Fruit fly (Drosophila melanogaster) whole organism, embryonic: ENCODE results near the gene wapl.

Source experiments
- Blimp-1 ChIP-seq: fragments of 200-800 bp; sonication (Bioruptor generic); optimal IDR thresholded peaks from 3 replicates; lab custom pipeline; 2018; ENCODE audit warnings: missing biosample characterization, missing genetic modification characterization, mild to moderate bottlenecking, moderate library complexity, missing genetic modification reagents
- CG10267 ChIP-seq: fragments of 200-800 bp; sonication (Bioruptor generic); optimal IDR thresholded peaks from 2 replicates; lab custom pipeline; 2018; ENCODE audit warnings: missing biosample characterization, mild to moderate bottlenecking, missing genetic modification characterization, moderate library complexity
- CG12155 ChIP-seq: fragments of 200-800 bp; sonication (Bioruptor generic); optimal IDR thresholded peaks from 3 replicates; lab custom pipeline; 2016; ENCODE audit warnings: missing biosample characterization, missing genetic modification characterization
- CG1233 ChIP-seq: fragments of 200-800 bp; sonication (Bioruptor generic); optimal IDR thresholded peaks from 4 replicates; lab custom pipeline; 2018; ENCODE audit warnings: missing biosample characterization, mild to moderate bottlenecking, missing genetic modification characterization
- CG15269 ChIP-seq: fragments of 200-800 bp; sonication (Bioruptor generic); optimal IDR thresholded peaks from 2 replicates; lab custom pipeline; 2018; ENCODE audit warnings: missing biosample characterization, mild to moderate bottlenecking, missing genetic modification characterization, moderate library complexity
- CG15514 ChIP-seq: fragments of 200-800 bp; sonication (Bioruptor generic); optimal IDR thresholded peaks from 3 replicates; lab custom pipeline; 2017; ENCODE audit warnings: missing biosample characterization, missing genetic modification characterization, mild to moderate bottlenecking, moderate library complexity, missing genetic modification reagents
- CG1603 ChIP-seq: fragments of 200-800 bp; sonication (Bioruptor generic); optimal IDR thresholded peaks from 2 replicates; lab custom pipeline; 2019; ENCODE audit warnings: missing biosample characterization, mild to moderate bottlenecking, missing genetic modification characterization, moderate library complexity
- CG17385 ChIP-seq: fragments of 200-800 bp; sonication (Bioruptor generic); optimal IDR thresholded peaks from 3 replicates; lab custom pipeline; 2018; ENCODE audit warnings: missing biosample characterization, mild to moderate bottlenecking, missing genetic modification characterization
- CG17829 ChIP-seq: fragments of 200-800 bp; optimal IDR thresholded peaks from 2 replicates; lab custom pipeline; 2019; ENCODE audit warnings: missing biosample characterization, mild to moderate bottlenecking, missing genetic modification characterization, moderate library complexity
- CG1832 ChIP-seq: fragments of 200-800 bp; sonication (Bioruptor generic); optimal IDR thresholded peaks from 2 replicates; lab custom pipeline; 2017; ENCODE audit warnings: missing biosample characterization, mild to moderate bottlenecking, missing genetic modification characterization, inconsistent platforms
- CG18619 ChIP-seq: fragments of 200-800 bp; sonication (Bioruptor generic); optimal IDR thresholded peaks from 3 replicates; lab custom pipeline; 2017; ENCODE audit warnings: missing biosample characterization, mild to moderate bottlenecking, missing genetic modification characterization
- CG30403 ChIP-seq: fragments of 200-800 bp; sonication (Bioruptor generic); optimal IDR thresholded peaks from 3 replicates; lab custom pipeline; 2016; ENCODE audit warnings: missing biosample characterization, missing genetic modification characterization
- CG32767 ChIP-seq: fragments of 200-800 bp; sonication (Bioruptor generic); IDR thresholded peaks from 2 replicates; pipeline ENCODE4 v1.3.6; 2022; ENCODE audit warnings: missing biosample characterization, missing genetic modification characterization
- CG4360 ChIP-seq: fragments of 200-800 bp; sonication (Bioruptor generic); IDR thresholded peaks from 2 replicates; pipeline ENCODE4 v1.3.6; 2022; ENCODE audit warnings: missing biosample characterization, missing genetic modification characterization
- CG8290 ChIP-seq, 3 experiments: fragments of 200-800 bp; sonication (Bioruptor generic); optimal IDR thresholded peaks; 2 replicates each; lab custom pipeline; 2016 to 2019; ENCODE audit warnings: missing biosample characterization in 3 of 3, missing genetic modification characterization in 3 of 3, mild to moderate bottlenecking in 2 of 3, moderate library complexity in 1 of 3
- CG8478 ChIP-seq: fragments of >200 bp; optimal IDR thresholded peaks from 2 replicates; lab custom pipeline; 2018
- CG9437 ChIP-seq: fragments of 200-800 bp; sonication (Bioruptor generic); optimal IDR thresholded peaks from 2 replicates; lab custom pipeline; 2018; ENCODE audit warnings: missing biosample characterization, mild to moderate bottlenecking, missing genetic modification characterization
- CG9609 ChIP-seq: fragments of 200-800 bp; sonication (Bioruptor generic); optimal IDR thresholded peaks from 3 replicates; lab custom pipeline; 2016; ENCODE audit warnings: missing biosample characterization, missing genetic modification characterization
- CG9817 ChIP-seq: fragments of 200-800 bp; sonication (Bioruptor generic); optimal IDR thresholded peaks from 2 replicates; lab custom pipeline; 2018; ENCODE audit warnings: missing biosample characterization, mild to moderate bottlenecking, missing genetic modification characterization, moderate library complexity
- CkIIα-i1 ChIP-seq: fragments of 200-800 bp; sonication (Bioruptor generic); IDR thresholded peaks from 2 replicates; pipeline ENCODE4 v1.3.6; 2022; ENCODE audit warnings: missing biosample characterization, missing genetic modification characterization
- Doc3 ChIP-seq: fragments of 200-800 bp; sonication (Bioruptor generic); IDR thresholded peaks from 3 replicates; pipeline ENCODE4 v1.3.6; 2022; ENCODE audit warnings: missing biosample characterization, missing genetic modification characterization; ENCODE audit not compliant: partially characterized antibody
- Dref ChIP-seq: fragments of 200-800 bp; sonication (Bioruptor generic); IDR thresholded peaks from 2 replicates; pipeline ENCODE4 v1.3.6; 2022; ENCODE audit warnings: missing biosample characterization, missing genetic modification characterization
- H2.0 ChIP-seq: fragments of 200-800 bp; sonication (Bioruptor generic); IDR thresholded peaks from 2 replicates; pipeline ENCODE4 v1.3.6; 2022; ENCODE audit warnings: missing biosample characterization, missing genetic modification characterization
- HHEX ChIP-seq: fragments of 200-800 bp; sonication (Bioruptor generic); optimal IDR thresholded peaks from 3 replicates; lab custom pipeline; 2017; ENCODE audit warnings: missing biosample characterization, mild to moderate bottlenecking, missing genetic modification characterization, missing genetic modification reagents
- HLHmδ ChIP-seq: fragments of 200-800 bp; sonication (Bioruptor generic); optimal IDR thresholded peaks from 2 replicates; lab custom pipeline; 2018; ENCODE audit warnings: missing biosample characterization, mild to moderate bottlenecking, missing genetic modification characterization, moderate library complexity
- Mad ChIP-seq: fragments of 200-800 bp; sonication (Bioruptor generic); optimal IDR thresholded peaks from 2 replicates; lab custom pipeline; 2016; ENCODE audit warnings: missing biosample characterization, missing genetic modification characterization
- NC2α ChIP-seq: fragments of 200-800 bp; sonication (Bioruptor generic); optimal IDR thresholded peaks from 2 replicates; lab custom pipeline; 2016; ENCODE audit warnings: missing biosample characterization, missing genetic modification characterization
- Neu2 ChIP-seq: fragments of 200-800 bp; sonication (Bioruptor generic); optimal IDR thresholded peaks from 3 replicates; lab custom pipeline; 2016; ENCODE audit warnings: missing biosample characterization, missing genetic modification characterization, borderline replicate concordance
- Scr ChIP-seq: fragments of 200-800 bp; sonication (Bioruptor generic); IDR thresholded peaks from 2 replicates; pipeline ENCODE4 v1.3.6; 2022; ENCODE audit warnings: missing biosample characterization, missing genetic modification characterization; ENCODE audit not compliant: partially characterized antibody
- Sox100B ChIP-seq: fragments of 200-800 bp; sonication (Bioruptor generic); optimal IDR thresholded peaks from 3 replicates; lab custom pipeline; 2018; ENCODE audit warnings: missing biosample characterization, mild to moderate bottlenecking, missing genetic modification characterization
- Tbp ChIP-seq: fragments of >200 bp; optimal IDR thresholded peaks from 2 replicates; lab custom pipeline; 2018; ENCODE audit warnings: missing biosample characterization, missing genetic modification characterization
- bcd ChIP-seq: fragments of 200-800 bp; sonication (Bioruptor generic); optimal IDR thresholded peaks from 2 replicates; lab custom pipeline; 2017; ENCODE audit warnings: missing biosample characterization, mild to moderate bottlenecking, missing genetic modification characterization
- bigmax ChIP-seq: fragments of 200-800 bp; sonication (Bioruptor generic); optimal IDR thresholded peaks from 2 replicates; lab custom pipeline; 2018; ENCODE audit warnings: missing biosample characterization, mild to moderate bottlenecking, missing genetic modification characterization
- dm ChIP-seq: fragments of 200-800 bp; sonication (Bioruptor generic); optimal IDR thresholded peaks from 3 replicates; lab custom pipeline; 2016; ENCODE audit warnings: missing biosample characterization, missing genetic modification characterization
- dmrt11E ChIP-seq: fragments of 200-800 bp; sonication (Bioruptor generic); optimal IDR thresholded peaks from 3 replicates; lab custom pipeline; 2018; ENCODE audit warnings: missing biosample characterization, mild to moderate bottlenecking, missing genetic modification characterization, moderate library complexity
- eve ChIP-seq, 2 experiments: fragments of >200 bp; optimal IDR thresholded peaks; 2 replicates each; lab custom pipeline; 2017; ENCODE audit warnings: missing biosample characterization in 2 of 2, missing genetic modification characterization in 2 of 2
- fd102C ChIP-seq: fragments of 200-800 bp; sonication (Bioruptor generic); optimal IDR thresholded peaks from 2 replicates; lab custom pipeline; 2018; ENCODE audit warnings: missing biosample characterization, mild to moderate bottlenecking, missing genetic modification characterization, moderate library complexity
- fru ChIP-seq: fragments of >200 bp; optimal IDR thresholded peaks from 2 replicates; lab custom pipeline; 2017
- jigr1 ChIP-seq: fragments of 200-800 bp; sonication (Bioruptor generic); IDR thresholded peaks from 3 replicates; pipeline ENCODE4 v1.3.6; 2022; ENCODE audit warnings: missing biosample characterization, missing genetic modification characterization
- kah ChIP-seq: fragments of 200-800 bp; sonication (Bioruptor generic); optimal IDR thresholded peaks from 2 replicates; lab custom pipeline; 2018; ENCODE audit warnings: missing biosample characterization, mild to moderate bottlenecking, missing genetic modification characterization
- nerfin-2 ChIP-seq: fragments of 200-800 bp; sonication (Bioruptor generic); IDR thresholded peaks from 2 replicates; pipeline ENCODE4 v1.3.6; 2022; ENCODE audit warnings: missing biosample characterization, missing genetic modification characterization; ENCODE audit not compliant: partially characterized antibody
- odd ChIP-seq: fragments of 200-800 bp; sonication (Bioruptor generic); optimal IDR thresholded peaks from 2 replicates; lab custom pipeline; 2017; ENCODE audit warnings: missing biosample characterization, mild to moderate bottlenecking, missing genetic modification characterization
- onecut ChIP-seq: fragments of 200-800 bp; sonication (Bioruptor generic); IDR thresholded peaks from 2 replicates; pipeline ENCODE4 v1.3.6; 2022; ENCODE audit warnings: missing biosample characterization, missing genetic modification characterization
- otp ChIP-seq: fragments of 200-800 bp; sonication (Bioruptor generic); IDR thresholded peaks from 3 replicates; pipeline ENCODE4, ENCODE4 v1.3.6; 2022; ENCODE audit warnings: missing biosample characterization, missing genetic modification characterization
- so ChIP-seq: fragments of 200-800 bp; sonication (Bioruptor generic); IDR thresholded peaks from 3 replicates; pipeline ENCODE4 v1.3.6; 2022; ENCODE audit warnings: missing biosample characterization, missing genetic modification characterization
- stwl ChIP-seq: fragments of 200-800 bp; sonication (Bioruptor generic); optimal IDR thresholded peaks from 3 replicates; lab custom pipeline; 2018; ENCODE audit warnings: missing biosample characterization, mild to moderate bottlenecking, missing genetic modification characterization, moderate library complexity
- toy ChIP-seq: fragments of 200-800 bp; sonication (Bioruptor generic); IDR thresholded peaks from 2 replicates; pipeline ENCODE4 v1.3.6; 2022; ENCODE audit warnings: missing biosample characterization, missing genetic modification characterization
- twi ChIP-seq: fragments of 200-800 bp; optimal IDR thresholded peaks from 2 replicates; lab custom pipeline; 2019; ENCODE audit warnings: missing biosample characterization, mild to moderate bottlenecking, missing genetic modification characterization, moderate library complexity
- z ChIP-seq: fragments of 200-800 bp; sonication (Bioruptor generic); IDR thresholded peaks from 3 replicates; pipeline ENCODE4 v1.3.6; 2022; ENCODE audit warnings: missing biosample characterization, missing genetic modification characterization

The wapl gene

dm6 chrX:2134226-2134880 lies 24.4 kb downstream of the wapl start (continued):
- TF ChIP-seq otp (GFP tag; lab: Robert Waterston, UW), result peak; percentile 49; the same call in 1 of the 3 replicates
- no peak for TF ChIP-seq Tbp (GFP tag; lab: Kevin White, UChicago)
- peak; percentile 86 for TF ChIP-seq CG1603 (tag; lab: Kevin White, UChicago)
- peak; percentile 65 for TF ChIP-seq CG10267 (tag; lab: Kevin White, UChicago)
- no peak for TF ChIP-seq bigmax (GFP tag; lab: Kevin White, UChicago)
- peak; percentile 10 for TF ChIP-seq CG9609 (GFP tag; lab: Kevin White, UChicago)
- TF ChIP-seq fru (lab: Kevin White, UChicago), result no peak
- TF ChIP-seq dm (GFP tag; lab: Kevin White, UChicago), result peak; percentile 9
- peak; percentile 27; the same call in 1 of the 2 replicates for TF ChIP-seq CG4360 (GFP tag; lab: Robert Waterston, UW)
- no peak for TF ChIP-seq nerfin-2 (GFP tag; lab: Robert Waterston, UW)
- TF ChIP-seq CG15514, result peak; percentile 55
- peak; percentile 34 for TF ChIP-seq Neu2
- no peak for TF ChIP-seq Scr (GFP tag; lab: Robert Waterston, UW)
- peak; percentile 27 for TF ChIP-seq NC2α (GFP tag; lab: Kevin White, UChicago)
- peak; percentile 50 for TF ChIP-seq onecut (GFP tag; lab: Robert Waterston, UW)
- no peak for TF ChIP-seq stwl (tag; lab: Kevin White, UChicago)
- peak; percentile 63 for TF ChIP-seq CG15269 (tag; lab: Kevin White, UChicago)
- TF ChIP-seq CG18619 (GFP tag; lab: Kevin White, UChicago), result peak; percentile 45
- TF ChIP-seq jigr1 (GFP tag; lab: Robert Waterston, UW), result no peak
- TF ChIP-seq CG1233 (GFP tag; lab: Kevin White, UChicago), result peak; percentile 46
- peak; percentile 37 for TF ChIP-seq odd (GFP tag; lab: Kevin White, UChicago)
- TF ChIP-seq Doc3 (GFP tag; lab: Robert Waterston, UW), result no peak
- 0 out of 3 replicates have a peak, but pooled peaks have one; percentile 35 for TF ChIP-seq so (GFP tag; lab: Robert Waterston, UW)
- peak; percentile 73 for TF ChIP-seq dmrt11E (tag; lab: Kevin White, UChicago)
- peak; percentile 69 for TF ChIP-seq CG30403 (GFP tag; lab: Kevin White, UChicago)
- peak; percentile 32 for TF ChIP-seq kah (GFP tag; lab: Kevin White, UChicago)
- TF ChIP-seq HHEX (GFP tag; lab: Kevin White, UChicago), result peak; percentile 68
- TF ChIP-seq CG32767 (GFP tag; lab: Robert Waterston, UW), result peak; percentile 50; the same call in 1 of the 2 replicates
- TF ChIP-seq H2.0, result peak; percentile 66
- no peak for TF ChIP-seq Dref
- no peak for TF ChIP-seq HLHmδ
- TF ChIP-seq twi (tag; lab: Kevin White, UChicago), result peak; percentile 7
- no peak for TF ChIP-seq eve (GFP tag; optimal IDR thresholded peaks at IDR 0.05; lab: Kevin White, UChicago)
- TF ChIP-seq CG17829, result peak; percentile 64
- no peak for TF ChIP-seq toy (GFP tag; lab: Robert Waterston, UW)
- peak; percentile 75 for TF ChIP-seq Blimp-1 (GFP tag; lab: Kevin White, UChicago)
- TF ChIP-seq fd102C (GFP tag; lab: Kevin White, UChicago), result no peak
- TF ChIP-seq CkIIα-i1, result no peak
- peak; percentile 61 for TF ChIP-seq CG17385 (GFP tag; lab: Kevin White, UChicago)
- no peak for TF ChIP-seq CG8478
- peak; percentile 55 for TF ChIP-seq bcd
- peak; percentile 51 for TF ChIP-seq Mad
- no peak for TF ChIP-seq z
- TF ChIP-seq CG1832, result no peak
- TF ChIP-seq Sox100B (GFP tag; lab: Kevin White, UChicago), result peak; percentile 48
- TF ChIP-seq CG9817 (tag; lab: Kevin White, UChicago), result peak; percentile 56
- TF ChIP-seq CG12155, result peak; percentile 42
- TF ChIP-seq CG8290 (GFP tag; optimal IDR thresholded peaks at IDR 0.05; lab: Kevin White, UChicago), result peak; percentile 7
- peak in 1 of 2 experiments; percentile 78 for TF ChIP-seq CG8290 (tag; optimal IDR thresholded peaks at IDR 0.05; lab: Kevin White, UChicago)
- TF ChIP-seq CG9437, result peak; percentile 25
